Worm (Caenorhabditis elegans) whole organism, early embryonic: ENCODE results near the gene str-145.

ENCODE experiments used
- F13C5.2 ChIP-seq: sonication (generic microtip); optimal IDR thresholded peaks from 2 replicates; lab custom pipeline; 2017; ENCODE audit warnings: mild to moderate bottlenecking, missing genetic modification characterization, inconsistent platforms, missing compliant biosample characterization
- ama-1 ChIP-seq: fragments of 150-350 bp; optimal IDR thresholded peaks from 2 replicates; lab custom pipeline; 2014
- flt-1 ChIP-seq: fragments of 200-800 bp; sonication (Bioruptor generic); IDR thresholded peaks from 2 replicates; pipeline ENCODE4 v1.3.6; 2022; ENCODE audit warnings: missing genetic modification characterization, missing compliant biosample characterization

DNA sequence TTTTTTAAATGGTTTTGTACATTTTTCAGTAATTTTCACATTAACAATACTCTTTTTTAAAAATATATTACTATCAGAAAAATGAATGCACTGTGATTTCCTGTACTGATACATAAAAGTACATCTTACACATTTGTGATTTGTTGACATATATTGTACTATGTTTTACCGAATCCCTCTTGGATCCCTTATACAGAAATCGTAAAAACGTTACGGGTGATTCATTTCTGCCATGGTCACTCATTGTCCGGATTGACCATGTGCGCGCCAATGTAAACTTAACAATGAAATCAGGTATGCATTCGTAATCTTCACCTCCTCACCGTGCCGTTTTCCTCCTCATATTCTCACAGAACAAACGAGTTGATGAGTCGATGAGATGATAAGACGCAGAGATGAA, 44.0 kb downstream of the str-145 start, which contains the start of gene ZC513.2:
- no peak for TF ChIP-seq F13C5.2 (tag; lab: Kevin White, UChicago)
- no peak for TF ChIP-seq ama-1 (lab: Kevin White, UChicago)
- TF ChIP-seq flt-1 (GFP tag; lab: Robert Waterston, UW): no peak
